Fruit fly (Drosophila melanogaster) whole organism, adult: ENCODE results near the gene CG15539.

Experiments
- CG14711 ChIP-seq: fragments of 200-800 bp; sonication (Bioruptor generic); optimal IDR thresholded peaks from 2 replicates; lab custom pipeline; 2018; ENCODE audit warnings: missing biosample characterization, mild to moderate bottlenecking, missing genetic modification characterization, moderate library complexity
- CG1620 ChIP-seq: fragments of 200-800 bp; sonication (Bioruptor generic); optimal IDR thresholded peaks from 2 replicates; lab custom pipeline; 2016; ENCODE audit warnings: missing biosample characterization, missing genetic modification characterization
- CG7045 ChIP-seq: fragments of 200-800 bp; sonication (Bioruptor generic); optimal IDR thresholded peaks from 2 replicates; lab custom pipeline; 2017; ENCODE audit warnings: missing biosample characterization, mild to moderate bottlenecking, missing genetic modification characterization
- bab1 ChIP-seq: fragments of 200-800 bp; sonication (Bioruptor generic); optimal IDR thresholded peaks from 3 replicates; lab custom pipeline; 2019; ENCODE audit warnings: missing biosample characterization, mild to moderate bottlenecking, missing genetic modification characterization, moderate library complexity
- cnc ChIP-seq, 2 experiments: fragments of >200 bp; optimal IDR thresholded peaks; 2 replicates each; lab custom pipeline; 2017
- kay ChIP-seq: fragments of 200-800 bp; sonication (Bioruptor generic); peaks from one replicate; lab custom pipeline; 2016; ENCODE audit warnings: missing biosample characterization, missing genetic modification characterization, borderline replicate concordance
- ovo ChIP-seq: fragments of 200-800 bp; sonication (Bioruptor generic); optimal IDR thresholded peaks from 2 replicates; lab custom pipeline; 2016; ENCODE audit warnings: missing biosample characterization, missing genetic modification characterization
- pad ChIP-seq: fragments of 200-800 bp; sonication (Bioruptor generic); optimal IDR thresholded peaks from 3 replicates; lab custom pipeline; 2017; ENCODE audit warnings: missing biosample characterization, missing genetic modification characterization, mild to moderate bottlenecking, moderate library complexity, missing genetic modification reagents
- tj ChIP-seq: fragments of 200-800 bp; sonication (Bioruptor generic); optimal IDR thresholded peaks from 3 replicates; lab custom pipeline; 2017; ENCODE audit warnings: missing biosample characterization, mild to moderate bottlenecking, missing genetic modification characterization, moderate library complexity

dm6 chr3R:30528692-30529305 is 23.0 kb downstream of the CG15539 start:
- TF ChIP-seq CG7045 (GFP tag; lab: Kevin White, UChicago) (no peak), bab1 (GFP tag; lab: Kevin White, UChicago) (no peak), CG14711 (no peak), cnc (optimal IDR thresholded peaks at IDR 0.05; lab: Kevin White, UChicago) (no peak), kay (GFP tag; lab: Kevin White, UChicago) (no peak), ovo (GFP tag; lab: Kevin White, UChicago) (no peak), CG1620 (GFP tag; lab: Kevin White, UChicago) (no peak), tj (GFP tag; lab: Kevin White, UChicago) (no peak), pad (GFP tag; lab: Kevin White, UChicago) (no peak)
